Fruit fly (Drosophila melanogaster) whole organism, prepupa: ENCODE data around the gene CG18171.

Experiments used
- CG10631 ChIP-seq: fragments of 200-800 bp; sonication (Bioruptor generic); optimal IDR thresholded peaks from 2 replicates; lab custom pipeline; 2016; ENCODE audit warnings: missing biosample characterization, missing genetic modification characterization
- CG10669 ChIP-seq: fragments of 200-800 bp; sonication (Bioruptor generic); optimal IDR thresholded peaks from 3 replicates; lab custom pipeline; 2018; ENCODE audit warnings: missing biosample characterization, mild to moderate bottlenecking, missing genetic modification characterization, moderate library complexity
- CG11762 ChIP-seq: fragments of 200-800 bp; sonication (Bioruptor generic); optimal IDR thresholded peaks from 3 replicates; lab custom pipeline; 2016; ENCODE audit warnings: missing biosample characterization, missing genetic modification characterization; ENCODE audit not compliant: insufficient read depth
- CG11902 ChIP-seq: fragments of 200-800 bp; sonication (Bioruptor generic); optimal IDR thresholded peaks from 3 replicates; lab custom pipeline; 2016; ENCODE audit warnings: missing biosample characterization, missing genetic modification characterization
- CG3032 ChIP-seq: fragments of 200-800 bp; optimal IDR thresholded peaks from 2 replicates; lab custom pipeline; 2019; ENCODE audit warnings: missing biosample characterization, mild to moderate bottlenecking, missing genetic modification characterization, moderate library complexity
- CG31627 ChIP-seq: fragments of 200-800 bp; sonication (Bioruptor generic); optimal IDR thresholded peaks from 3 replicates; lab custom pipeline; 2016; ENCODE audit warnings: missing biosample characterization, missing genetic modification characterization
- CG34406 ChIP-seq: fragments of 200-800 bp; sonication (Bioruptor generic); optimal IDR thresholded peaks from 3 replicates; lab custom pipeline; 2016; ENCODE audit warnings: missing biosample characterization, missing genetic modification characterization
- CG3919 ChIP-seq: fragments of 200-800 bp; sonication (Bioruptor generic); optimal IDR thresholded peaks from 3 replicates; lab custom pipeline; 2016; ENCODE audit warnings: missing biosample characterization, missing genetic modification characterization
- CG4318 ChIP-seq: fragments of 200-800 bp; sonication (Bioruptor generic); optimal IDR thresholded peaks from 3 replicates; lab custom pipeline; 2017; ENCODE audit warnings: missing biosample characterization, mild to moderate bottlenecking, missing genetic modification characterization
- CG6163 ChIP-seq: fragments of 200-800 bp; sonication (Bioruptor generic); IDR thresholded peaks from 3 replicates; pipeline ENCODE4 v1.3.6; 2022; ENCODE audit warnings: missing biosample characterization, missing genetic modification characterization
- CG6276 ChIP-seq: fragments of 200-800 bp; sonication (Bioruptor generic); optimal IDR thresholded peaks from 2 replicates; lab custom pipeline; 2017; ENCODE audit warnings: missing biosample characterization, mild to moderate bottlenecking, missing genetic modification characterization
- CG6792 ChIP-seq: fragments of 200-800 bp; sonication (Bioruptor generic); optimal IDR thresholded peaks from 3 replicates; lab custom pipeline; 2016; ENCODE audit warnings: missing biosample characterization, missing genetic modification characterization
- CG6808 ChIP-seq: fragments of 200-800 bp; sonication (Bioruptor generic); optimal IDR thresholded peaks from 3 replicates; lab custom pipeline; 2017; ENCODE audit warnings: missing biosample characterization, missing genetic modification characterization, mild to moderate bottlenecking, moderate library complexity, missing genetic modification reagents
- CG6854 ChIP-seq: fragments of 200-800 bp; sonication (Bioruptor generic); optimal IDR thresholded peaks from 2 replicates; lab custom pipeline; 2017; ENCODE audit warnings: missing biosample characterization, mild to moderate bottlenecking, missing genetic modification characterization
- CG7368 ChIP-seq: fragments of 200-800 bp; sonication (Bioruptor generic); optimal IDR thresholded peaks from 3 replicates; lab custom pipeline; 2016; ENCODE audit warnings: missing biosample characterization, missing genetic modification characterization
- CG8119 ChIP-seq: fragments of 200-800 bp; sonication (Bioruptor generic); IDR thresholded peaks from 3 replicates; pipeline ENCODE4 v1.3.6; 2022; ENCODE audit warnings: missing biosample characterization, missing genetic modification characterization
- CG8319 ChIP-seq: fragments of 200-800 bp; sonication (Bioruptor generic); optimal IDR thresholded peaks from 3 replicates; lab custom pipeline; 2016; ENCODE audit warnings: missing biosample characterization, missing genetic modification characterization
- CG8632 ChIP-seq: fragments of 200-800 bp; sonication (Bioruptor generic); optimal IDR thresholded peaks from 3 replicates; lab custom pipeline; 2016; ENCODE audit warnings: missing biosample characterization, missing genetic modification characterization
- CG9139 ChIP-seq: fragments of 200-800 bp; sonication (Bioruptor generic); optimal IDR thresholded peaks from 3 replicates; lab custom pipeline; 2017; ENCODE audit warnings: missing biosample characterization, mild to moderate bottlenecking, missing genetic modification characterization
- Eip75B ChIP-seq: fragments of 200-800 bp; sonication (Bioruptor generic); optimal IDR thresholded peaks from 3 replicates; lab custom pipeline; 2016; ENCODE audit warnings: missing biosample characterization, missing genetic modification characterization
- Eip78C ChIP-seq: fragments of 200-800 bp; sonication (Bioruptor generic); peaks from one replicate; lab custom pipeline; 2016; ENCODE audit warnings: missing biosample characterization, missing genetic modification characterization
- Eip93F ChIP-seq: fragments of 200-800 bp; sonication (Bioruptor generic); optimal IDR thresholded peaks from 2 replicates; lab custom pipeline; 2016; ENCODE audit warnings: missing biosample characterization, mild to moderate bottlenecking, missing genetic modification characterization
- Ets21C ChIP-seq: fragments of 200-800 bp; sonication (Bioruptor generic); optimal IDR thresholded peaks from 3 replicates; lab custom pipeline; 2016; ENCODE audit warnings: missing biosample characterization, missing genetic modification characterization
- Hr38 ChIP-seq: sonication (Bioruptor generic); optimal IDR thresholded peaks from 2 replicates; lab custom pipeline; 2016; ENCODE audit warnings: missing biosample characterization, missing genetic modification characterization
- Hr39 ChIP-seq: fragments of 200-800 bp; sonication (Bioruptor generic); optimal IDR thresholded peaks from 2 replicates; lab custom pipeline; 2016; ENCODE audit warnings: missing biosample characterization, missing genetic modification characterization
- Hr4 ChIP-seq: fragments of 200-800 bp; sonication (Bioruptor generic); optimal IDR thresholded peaks from 3 replicates; lab custom pipeline; 2016; ENCODE audit warnings: missing biosample characterization, missing genetic modification characterization
- Lpt ChIP-seq: fragments of 200-800 bp; sonication (Bioruptor generic); optimal IDR thresholded peaks from 3 replicates; lab custom pipeline; 2016; ENCODE audit warnings: missing biosample characterization, missing genetic modification characterization
- Met ChIP-seq: fragments of 200-800 bp; sonication (Bioruptor generic); optimal IDR thresholded peaks from 3 replicates; lab custom pipeline; 2016; ENCODE audit warnings: missing biosample characterization, missing genetic modification characterization
- OdsH ChIP-seq: fragments of 200-800 bp; sonication (Bioruptor generic); optimal IDR thresholded peaks from 3 replicates; lab custom pipeline; 2016; ENCODE audit warnings: missing biosample characterization, missing genetic modification characterization
- Smox ChIP-seq: fragments of 200-800 bp; sonication (Bioruptor generic); optimal IDR thresholded peaks from 3 replicates; lab custom pipeline; 2016; ENCODE audit warnings: missing biosample characterization, missing genetic modification characterization
- Sox102F ChIP-seq: fragments of 200-800 bp; sonication (Bioruptor generic); optimal IDR thresholded peaks from 2 replicates; lab custom pipeline; 2016; ENCODE audit warnings: missing biosample characterization, mild to moderate bottlenecking, missing genetic modification characterization
- Sox14 ChIP-seq: fragments of 200-800 bp; sonication (Bioruptor generic); optimal IDR thresholded peaks from 3 replicates; lab custom pipeline; 2016; ENCODE audit warnings: missing biosample characterization, missing genetic modification characterization
- Sox15 ChIP-seq: fragments of 200-800 bp; sonication (Bioruptor generic); optimal IDR thresholded peaks from 3 replicates; lab custom pipeline; 2016; ENCODE audit warnings: missing biosample characterization, missing genetic modification characterization
- achi ChIP-seq: fragments of 200-800 bp; sonication (Bioruptor generic); optimal IDR thresholded peaks from 3 replicates; lab custom pipeline; 2016; ENCODE audit warnings: missing biosample characterization, missing genetic modification characterization
- acj6 ChIP-seq: fragments of 200-800 bp; sonication (Bioruptor generic); optimal IDR thresholded peaks from 3 replicates; lab custom pipeline; 2016; ENCODE audit warnings: missing biosample characterization, missing genetic modification characterization
- cyc ChIP-seq: fragments of 200-800 bp; sonication (Bioruptor generic); optimal IDR thresholded peaks from 3 replicates; lab custom pipeline; 2016; ENCODE audit warnings: missing biosample characterization, missing genetic modification characterization
- dac ChIP-seq: fragments of 200-800 bp; sonication (Bioruptor generic); optimal IDR thresholded peaks from 2 replicates; lab custom pipeline; 2017; ENCODE audit warnings: missing biosample characterization, mild to moderate bottlenecking, missing genetic modification characterization
- eg ChIP-seq: fragments of 200-800 bp; sonication (Bioruptor generic); IDR thresholded peaks from 3 replicates; pipeline ENCODE4 v1.3.6; 2022; ENCODE audit warnings: missing biosample characterization, missing genetic modification characterization
- esn ChIP-seq: fragments of 200-800 bp; sonication (Bioruptor generic); optimal IDR thresholded peaks from 2 replicates; lab custom pipeline; 2016; ENCODE audit warnings: missing biosample characterization, mild to moderate bottlenecking, missing genetic modification characterization, moderate library complexity
- fd59A ChIP-seq: fragments of 200-800 bp; sonication (Bioruptor generic); optimal IDR thresholded peaks from 2 replicates; lab custom pipeline; 2017; ENCODE audit warnings: missing biosample characterization, mild to moderate bottlenecking, missing genetic modification characterization, missing genetic modification reagents
- fd85E ChIP-seq: fragments of 200-800 bp; sonication (Bioruptor generic); optimal IDR thresholded peaks from 3 replicates; lab custom pipeline; 2016; ENCODE audit warnings: missing biosample characterization, missing genetic modification characterization
- fkh ChIP-seq: fragments of 200-800 bp; sonication (Bioruptor generic); optimal IDR thresholded peaks from 3 replicates; lab custom pipeline; 2017; ENCODE audit warnings: missing biosample characterization, mild to moderate bottlenecking, missing genetic modification characterization, moderate library complexity
- lz ChIP-seq: fragments of 200-800 bp; sonication (Bioruptor generic); optimal IDR thresholded peaks from 3 replicates; lab custom pipeline; 2016; ENCODE audit warnings: missing biosample characterization, missing genetic modification characterization
- net ChIP-seq: fragments of 200-800 bp; sonication (Bioruptor generic); optimal IDR thresholded peaks from 3 replicates; lab custom pipeline; 2016; ENCODE audit warnings: missing biosample characterization, missing genetic modification characterization
- pdm3 ChIP-seq: fragments of 200-800 bp; sonication (Bioruptor generic); optimal IDR thresholded peaks from 3 replicates; lab custom pipeline; 2016; ENCODE audit warnings: missing biosample characterization, missing genetic modification characterization
- salr ChIP-seq, 2 experiments: fragments of 200-800 bp; sonication (Bioruptor generic); optimal IDR thresholded peaks; 3 replicates each; lab custom pipeline; 2016 to 2018; ENCODE audit warnings: missing biosample characterization in 2 of 2, missing genetic modification characterization in 2 of 2, mild to moderate bottlenecking in 1 of 2
- spab ChIP-seq: fragments of 200-800 bp; sonication (Bioruptor generic); optimal IDR thresholded peaks from 2 replicates; lab custom pipeline; 2017; ENCODE audit warnings: missing biosample characterization, mild to moderate bottlenecking, missing genetic modification characterization, missing genetic modification reagents
- ss ChIP-seq, 2 experiments: fragments of 200-800 bp; sonication (Bioruptor generic); optimal IDR thresholded peaks; 2 replicates in 1 of 2; 3 replicates in 1 of 2; lab custom pipeline; 2017 to 2018; ENCODE audit warnings: mild to moderate bottlenecking in 2 of 2, missing biosample characterization in 2 of 2, missing genetic modification characterization in 2 of 2, moderate library complexity in 1 of 2
- svp ChIP-seq: fragments of 200-800 bp; sonication (Bioruptor generic); peaks from one replicate; lab custom pipeline; 2016; ENCODE audit warnings: missing biosample characterization, missing genetic modification characterization
- topi ChIP-seq: fragments of 200-800 bp; sonication (Bioruptor generic); optimal IDR thresholded peaks from 3 replicates; lab custom pipeline; 2016; ENCODE audit warnings: missing biosample characterization, missing genetic modification characterization
- vri ChIP-seq: fragments of 200-800 bp; sonication (Bioruptor generic); optimal IDR thresholded peaks from 3 replicates; lab custom pipeline; 2016; ENCODE audit warnings: missing biosample characterization, mild to moderate bottlenecking, missing genetic modification characterization

CG18171 gene

dm6 chr3L:1692122-1692786, 30.7 kb downstream of the CG18171 start:
- TF ChIP-seq dac = peak; percentile 43
- TF ChIP-seq CG8119 = peak; percentile 87
- TF ChIP-seq ss (GFP tag; optimal IDR thresholded peaks at IDR 0.05; lab: Kevin White, UChicago) = peak; percentile 78 to 81
- peak; percentile 92 for TF ChIP-seq fd59A
- TF ChIP-seq CG11762 (GFP tag; lab: Kevin White, UChicago) = peak; percentile 70
- TF ChIP-seq topi (GFP tag; lab: Kevin White, UChicago) = peak; percentile 90
- peak; percentile 91 for TF ChIP-seq CG10631
- TF ChIP-seq Eip93F = peak; percentile 85
- peak; percentile 96 for TF ChIP-seq svp (GFP tag; lab: Kevin White, UChicago)
- peak; percentile 94 for TF ChIP-seq Hr39 (GFP tag; lab: Kevin White, UChicago)
- TF ChIP-seq Smox (GFP tag; lab: Kevin White, UChicago) = peak; percentile 88
- peak; percentile 88 for TF ChIP-seq CG8632
- TF ChIP-seq CG6854 (GFP tag; lab: Kevin White, UChicago) = peak; percentile 84
- TF ChIP-seq Hr4 (GFP tag; lab: Kevin White, UChicago) = peak; percentile 78
- peak; percentile 83 for TF ChIP-seq CG10669 (GFP tag; lab: Kevin White, UChicago)
- peak; percentile 95 for TF ChIP-seq Eip78C (GFP tag; lab: Kevin White, UChicago)
- TF ChIP-seq lz (GFP tag; lab: Kevin White, UChicago) = peak; percentile 90
- peak; percentile 93 for TF ChIP-seq Met (GFP tag; lab: Kevin White, UChicago)
- peak; percentile 84 for TF ChIP-seq Ets21C
- TF ChIP-seq eg (GFP tag; lab: Robert Waterston, UW) = peak; percentile 79
- TF ChIP-seq CG6808 (GFP tag; lab: Kevin White, UChicago) = peak; percentile 88
- TF ChIP-seq CG7368 (GFP tag; lab: Kevin White, UChicago) = peak; percentile 83
- TF ChIP-seq CG31627 = peak; percentile 93
- peak; percentile 94 for TF ChIP-seq esn
- peak; percentile 73 to 83 for TF ChIP-seq salr (GFP tag; optimal IDR thresholded peaks at IDR 0.05; lab: Kevin White, UChicago)
- TF ChIP-seq OdsH = peak; percentile 89
- peak; percentile 87 for TF ChIP-seq net (GFP tag; lab: Kevin White, UChicago)
- TF ChIP-seq CG34406 (GFP tag; lab: Kevin White, UChicago) = peak; percentile 87
- peak; percentile 89 for TF ChIP-seq vri
- no peak for TF ChIP-seq fkh (GFP tag; lab: Kevin White, UChicago)
- TF ChIP-seq CG3919 = peak; percentile 87
- peak; percentile 85 for TF ChIP-seq Sox15
- peak; percentile 90 for TF ChIP-seq pdm3 (GFP tag; lab: Kevin White, UChicago)
- peak; percentile 58 for TF ChIP-seq CG4318 (GFP tag; lab: Kevin White, UChicago)
- TF ChIP-seq CG11902 (GFP tag; lab: Kevin White, UChicago) = peak; percentile 78
- peak; percentile 96 for TF ChIP-seq CG6163 (GFP tag; lab: Robert Waterston, UW)
- peak; percentile 91 for TF ChIP-seq Sox102F (GFP tag; lab: Kevin White, UChicago)
- peak; percentile 87 for TF ChIP-seq achi (GFP tag; lab: Kevin White, UChicago)
- peak; percentile 84 for TF ChIP-seq CG3032
- peak; percentile 87 for TF ChIP-seq cyc
- TF ChIP-seq Eip75B (GFP tag; lab: Kevin White, UChicago) = peak; percentile 93
- peak; percentile 70 for TF ChIP-seq CG9139 (GFP tag; lab: Kevin White, UChicago)
- TF ChIP-seq Hr38 (GFP tag; lab: Kevin White, UChicago) = no peak
- TF ChIP-seq CG8319 (GFP tag; lab: Kevin White, UChicago) = peak; percentile 86
- TF ChIP-seq CG6276 (GFP tag; lab: Kevin White, UChicago) = peak; percentile 48
- TF ChIP-seq spab = peak; percentile 84
- TF ChIP-seq Lpt (GFP tag; lab: Kevin White, UChicago) = peak; percentile 77
- peak; percentile 90 for TF ChIP-seq acj6 (GFP tag; lab: Kevin White, UChicago)
- peak; percentile 8 for TF ChIP-seq fd85E (GFP tag; lab: Kevin White, UChicago)
- TF ChIP-seq CG6792 (GFP tag; lab: Kevin White, UChicago) = peak; percentile 92
- peak; percentile 93 for TF ChIP-seq Sox14
